Worm (Caenorhabditis elegans) whole organism, L3 larva: ENCODE results near the gene irld-3.

Source experiments
- eor-1 ChIP-seq, 2 experiments: fragments of 150-350 bp; optimal IDR thresholded peaks; 2 replicates each; lab custom pipeline; 2014 to 2018; ENCODE audit warnings: missing biosample characterization in 2 of 2, missing genetic modification characterization in 2 of 2
- lin-15B ChIP-seq: fragments of 150-350 bp; optimal IDR thresholded peaks from 2 replicates; lab custom pipeline; 2014; ENCODE audit warnings: missing biosample characterization, missing genetic modification characterization
- lin-39 ChIP-seq: fragments of 150-350 bp; optimal IDR thresholded peaks from 2 replicates; lab custom pipeline; 2018; ENCODE audit warnings: missing biosample characterization, missing genetic modification reagents, missing genetic modification characterization
- unc-62 ChIP-seq: fragments of 150-350 bp; sonication (generic microtip); optimal IDR thresholded peaks from 4 replicates; lab custom pipeline; 2014; ENCODE audit warnings: missing biosample characterization, missing genetic modification reagents, missing genetic modification characterization

- no peak for TF ChIP-seq lin-39 (tag; lab: Kevin White, UChicago)
- no peak for TF ChIP-seq lin-15B (tag; lab: Kevin White, UChicago)
- TF ChIP-seq eor-1 (tag; optimal IDR thresholded peaks at IDR 0.05; lab: Kevin White, UChicago), result no peak
- no peak for TF ChIP-seq unc-62 (GFP tag; lab: Kevin White, UChicago)
Observed at ce11 chrV:3133293-3133755, 5.1 kb downstream of the irld-3 start, which contains the start of gene F02C9.2.
